Fruit fly (Drosophila melanogaster): Measurements from ENCODE around the gene E2f1.
A peak's percentile ranks its signal among the peaks of the same experiment; 100 is the strongest.

E2f1 gene

DNA sequence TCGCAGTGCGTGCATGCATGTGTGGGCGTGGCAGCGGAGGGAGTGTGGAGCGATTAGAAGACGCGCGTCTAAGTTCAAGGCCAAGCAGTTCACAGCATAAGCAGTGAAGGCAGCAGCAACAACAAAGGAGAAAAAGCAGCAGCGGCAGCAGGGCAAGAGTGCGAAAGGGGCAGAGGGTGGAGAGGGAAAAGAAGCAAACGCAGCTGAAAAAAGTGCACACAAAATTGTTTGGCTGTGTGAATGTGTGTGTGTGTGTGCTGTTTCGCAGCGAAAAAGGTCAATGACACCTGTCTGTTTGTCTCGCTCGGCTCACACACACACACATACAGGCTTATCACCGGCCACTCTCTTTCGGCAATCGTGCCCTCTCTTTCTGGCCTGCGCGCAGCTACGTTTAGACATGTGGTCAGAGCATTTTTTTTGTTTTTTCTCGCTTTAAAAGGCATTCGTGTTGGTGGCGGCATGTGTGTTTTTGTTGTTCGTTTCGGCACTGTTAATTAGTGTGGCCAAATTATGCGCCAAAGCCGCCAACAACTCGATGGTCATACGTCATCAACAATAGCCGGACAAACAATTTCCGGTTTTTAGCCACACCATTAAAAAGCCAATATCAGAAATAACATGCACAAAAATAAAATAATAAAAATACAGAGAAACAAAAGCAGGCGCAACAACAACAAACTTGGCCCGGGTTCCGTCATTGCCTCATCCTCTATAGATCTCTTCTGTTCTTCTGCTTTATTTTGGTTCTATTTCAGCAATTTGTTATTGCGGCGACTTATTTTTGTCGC is 44.4 kb downstream of the E2f1 start:
- TF ChIP-seq CTCF (optimal IDR thresholded peaks at IDR 0.05), result no peak
- no peak for TF ChIP-seq CG8478 (optimal IDR thresholded peaks at IDR 0.05)

DNA sequence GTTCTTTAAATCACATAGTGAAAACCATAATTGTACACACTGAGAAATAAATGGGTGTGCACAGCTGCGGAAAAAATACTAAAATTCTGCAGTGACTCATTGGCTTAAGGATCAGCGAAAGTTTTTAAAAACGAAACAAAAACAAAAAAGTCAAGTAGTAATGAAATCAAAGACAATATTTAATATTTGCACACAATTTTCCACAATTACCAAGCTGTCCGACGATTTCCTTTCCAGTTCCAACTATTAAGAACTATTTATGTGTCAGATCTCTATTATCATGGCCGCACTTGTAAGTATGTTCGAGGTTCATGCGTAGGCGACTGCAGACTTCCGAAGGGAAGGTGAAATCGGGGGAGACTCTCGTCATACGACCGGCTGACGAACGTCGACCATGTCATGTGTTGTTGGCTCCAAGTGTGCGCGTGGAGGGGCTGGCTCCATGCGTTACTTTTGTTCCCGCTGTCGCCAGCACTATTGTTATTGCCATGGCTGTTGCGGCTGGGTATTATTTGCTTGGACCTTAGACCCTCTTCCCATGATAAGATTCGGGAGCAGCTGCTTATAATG is 45.7 kb downstream of the E2f1 start:
- no peak for TF ChIP-seq CTCF (optimal IDR thresholded peaks at IDR 0.05)
- TF ChIP-seq CG8478 (optimal IDR thresholded peaks at IDR 0.05), result no peak

- TF ChIP-seq CG8478 (optimal IDR thresholded peaks at IDR 0.05), result no peak
- no peak for TF ChIP-seq CTCF (optimal IDR thresholded peaks at IDR 0.05)
These were observed 47.3 kb downstream of the E2f1 start for dm6 chr3R:21613322-21613807.

DNA sequence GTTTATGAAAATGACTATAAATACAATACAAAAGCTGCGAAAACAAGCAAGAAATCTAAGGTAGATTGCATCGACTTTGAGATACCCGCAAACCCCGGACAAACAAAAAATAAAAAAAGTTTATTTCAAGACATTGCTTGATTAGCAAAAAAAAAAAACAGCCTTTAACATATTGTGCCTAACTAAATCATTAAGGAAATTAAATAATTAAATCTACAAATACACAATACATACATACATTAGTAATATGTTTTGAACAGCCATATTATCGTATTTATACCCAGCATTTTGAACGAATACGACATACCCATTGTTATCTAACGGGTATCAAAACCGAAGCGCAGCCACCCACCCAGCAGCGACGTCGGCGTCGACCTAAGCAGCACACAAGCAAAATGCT is 47.8 kb downstream of the E2f1 start:
- TF ChIP-seq CG8478 (optimal IDR thresholded peaks at IDR 0.05), result no peak
- no peak for TF ChIP-seq CTCF (optimal IDR thresholded peaks at IDR 0.05)

- no peak for TF ChIP-seq CG8478 (optimal IDR thresholded peaks at IDR 0.05)
- TF ChIP-seq CTCF (optimal IDR thresholded peaks at IDR 0.05), result no peak
These were observed 49.0 kb downstream of the E2f1 start for dm6 chr3R:21611629-21612180.

- no peak for TF ChIP-seq CG8478 (optimal IDR thresholded peaks at IDR 0.05)
- TF ChIP-seq CTCF (optimal IDR thresholded peaks at IDR 0.05), result no peak
These were observed 52.2 kb downstream of the E2f1 start for dm6 chr3R:21608275-21609035.

dm6 chr3R:21606221-21607099 is 54.2 kb downstream of the E2f1 start:
- TF ChIP-seq CG8478 (optimal IDR thresholded peaks at IDR 0.05), result no peak
- TF ChIP-seq CTCF (optimal IDR thresholded peaks at IDR 0.05), result peak in 1 of 2 experiments; percentile 3

dm6 chr3R:21605291-21605898 is 55.3 kb downstream of the E2f1 start:
- TF ChIP-seq CTCF (optimal IDR thresholded peaks at IDR 0.05) (peak in 1 of 2 experiments; percentile 12), CG8478 (optimal IDR thresholded peaks at IDR 0.05) (no peak)

- TF ChIP-seq CG8478 (optimal IDR thresholded peaks at IDR 0.05), result no peak
- TF ChIP-seq CTCF (optimal IDR thresholded peaks at IDR 0.05), result no peak
These were observed 56.1 kb downstream of the E2f1 start for dm6 chr3R:21604564-21604963.

DNA sequence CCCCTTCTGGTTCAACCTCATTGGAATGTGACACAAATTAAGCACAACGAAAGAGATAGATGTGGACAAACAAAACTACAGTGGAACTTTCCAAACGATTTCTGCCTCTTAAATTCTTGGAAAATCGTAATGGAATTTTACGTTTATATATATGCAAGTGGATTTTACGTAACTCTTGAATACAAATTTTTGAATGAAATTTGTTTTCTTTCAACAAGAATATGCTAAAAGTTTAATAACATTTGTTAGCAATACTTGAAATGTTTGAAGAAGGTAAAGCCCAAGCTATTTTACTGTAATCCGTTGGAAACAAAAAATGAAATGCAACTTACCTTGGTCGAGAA is 58.0 kb downstream of the E2f1 start:
- no peak for TF ChIP-seq CTCF (optimal IDR thresholded peaks at IDR 0.05)
- TF ChIP-seq CG8478 (optimal IDR thresholded peaks at IDR 0.05), result no peak

- TF ChIP-seq CTCF (optimal IDR thresholded peaks at IDR 0.05) (no peak), CG8478 (optimal IDR thresholded peaks at IDR 0.05) (no peak)
These were observed 58.5 kb downstream of the E2f1 start for dm6 chr3R:21601954-21602687.

DNA sequence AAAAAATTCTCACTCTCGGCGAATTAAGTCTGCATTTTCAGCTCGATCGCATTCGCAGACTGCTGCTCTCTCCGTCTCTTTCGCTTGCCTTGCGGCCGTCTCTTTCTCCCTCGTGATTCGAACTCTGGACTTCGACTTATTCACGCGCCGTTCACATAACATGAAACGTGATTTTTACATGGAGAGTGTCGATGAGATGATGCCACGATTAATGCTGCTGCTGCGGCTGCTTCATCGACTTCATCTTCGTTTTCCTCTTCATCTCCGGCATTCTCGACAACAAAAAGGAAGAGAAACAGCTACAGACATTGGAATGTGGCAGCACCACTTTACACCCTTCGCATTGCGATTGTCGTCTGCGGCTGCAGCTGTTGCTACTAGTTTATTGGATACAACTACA is 61.0 kb downstream of the E2f1 start:
- TF ChIP-seq CG8478 (optimal IDR thresholded peaks at IDR 0.05) (no peak), CTCF (optimal IDR thresholded peaks at IDR 0.05) (no peak)

- TF ChIP-seq CG8478 (optimal IDR thresholded peaks at IDR 0.05) (no peak), CTCF (optimal IDR thresholded peaks at IDR 0.05) (no peak)
These were observed 62.1 kb downstream of the E2f1 start for dm6 chr3R:21598605-21599004.

All from S2 (cell line).